Worm (Caenorhabditis elegans) whole organism, L4 larva: Measurements from ENCODE around the gene T08D10.4.

ENCODE experiments used
- aly-2 ChIP-seq: sonication (generic microtip); optimal IDR thresholded peaks from 2 replicates; lab custom pipeline; 2018; ENCODE audit warnings: missing biosample characterization, missing genetic modification characterization
- ama-1 ChIP-seq: fragments of 150-350 bp; optimal IDR thresholded peaks from 2 replicates; lab custom pipeline; 2014; ENCODE audit warnings: inconsistent platforms, mixed read lengths
- ceh-44 ChIP-seq: fragments of 200-800 bp; sonication (Bioruptor generic); IDR thresholded peaks from 2 replicates; pipeline ENCODE4 v1.3.6; 2022; ENCODE audit warnings: missing genetic modification reagents, missing genetic modification characterization, missing compliant biosample characterization
- hlh-30 ChIP-seq: sonication (generic microtip); optimal IDR thresholded peaks from 2 replicates; lab custom pipeline; 2017; ENCODE audit warnings: antibody characterized with exemption, mild to moderate bottlenecking, missing genetic modification characterization, missing compliant biosample characterization; ENCODE audit not compliant: insufficient read depth
- nhr-11 ChIP-seq: fragments of 150-350 bp; optimal IDR thresholded peaks from 2 replicates; lab custom pipeline; 2014; ENCODE audit warnings: missing biosample characterization, missing genetic modification characterization
- nhr-76 ChIP-seq: fragments of 150-350 bp; optimal IDR thresholded peaks from 2 replicates; lab custom pipeline; 2014; ENCODE audit warnings: missing biosample characterization, missing genetic modification characterization
- php-3 ChIP-seq: fragments of 200-800 bp; sonication (Bioruptor generic); IDR thresholded peaks from 2 replicates; pipeline ENCODE4 v1.3.6; 2022; ENCODE audit warnings: missing genetic modification reagents, missing genetic modification characterization, missing compliant biosample characterization
- skn-1 ChIP-seq: fragments of 150-350 bp; optimal IDR thresholded peaks from 2 replicates; lab custom pipeline; 2014; ENCODE audit warnings: missing biosample characterization, missing genetic modification characterization
- snpc-4 ChIP-seq: fragments of 150-350 bp; optimal IDR thresholded peaks from 2 replicates; lab custom pipeline; 2014; ENCODE audit warnings: missing biosample characterization, missing genetic modification characterization
- unc-39 ChIP-seq: sonication (generic microtip); optimal IDR thresholded peaks from 2 replicates; lab custom pipeline; 2017; ENCODE audit warnings: missing biosample characterization, missing genetic modification characterization
- ztf-11 ChIP-seq: fragments of 150-350 bp; optimal IDR thresholded peaks from 2 replicates; lab custom pipeline; 2014; ENCODE audit warnings: missing biosample characterization, missing genetic modification characterization

DNA sequence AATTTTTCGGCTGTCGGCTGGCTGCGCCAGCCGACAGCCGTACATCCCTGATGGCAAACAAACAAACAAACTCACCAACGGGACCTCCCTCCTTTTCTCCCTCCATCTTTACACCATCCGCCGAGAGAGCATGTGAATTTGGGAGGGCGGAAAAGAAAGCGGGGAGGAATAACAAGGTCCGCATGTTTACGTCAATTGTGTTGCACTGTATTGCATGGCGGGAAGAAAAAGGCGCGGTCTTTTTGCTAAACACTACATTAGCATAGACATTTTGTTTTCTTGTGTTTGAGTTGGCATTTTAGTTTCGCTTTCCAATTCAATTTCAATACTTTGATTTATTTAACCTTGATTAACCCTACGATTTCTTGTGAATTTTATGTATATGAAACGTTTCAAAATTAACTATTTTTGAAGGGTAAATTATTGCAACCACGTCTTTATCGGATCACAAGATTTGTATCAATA lies 34.8 kb upstream of the T08D10.4 start, which contains the start of gene C49F5.6:
- TF ChIP-seq skn-1 (no peak), php-3 (GFP tag; lab: Robert Waterston, UW) (no peak), ama-1 (lab: Kevin White, UChicago) (no peak), nhr-11 (tag; lab: Kevin White, UChicago) (no peak), snpc-4 (tag; lab: Kevin White, UChicago) (no peak), nhr-76 (no peak), ceh-44 (GFP tag; lab: Robert Waterston, UW) (no peak), ztf-11 (tag; lab: Kevin White, UChicago) (no peak), hlh-30 (tag; lab: Kevin White, UChicago) (no peak), aly-2 (no peak), unc-39 (tag; lab: Kevin White, UChicago) (no peak)
